Worm (Caenorhabditis elegans) whole organism, L2 larva: Measurements from ENCODE around the gene pxd-1.

Source experiments
- lin-39 ChIP-seq: fragments of 150-350 bp; optimal IDR thresholded peaks from 2 replicates; lab custom pipeline; 2014; ENCODE audit warnings: missing biosample characterization, missing genetic modification reagents, missing genetic modification characterization
- snpc-4 ChIP-seq: fragments of 150-350 bp; optimal IDR thresholded peaks from 2 replicates; lab custom pipeline; 2014; ENCODE audit warnings: missing biosample characterization, missing genetic modification characterization
- unc-62 ChIP-seq: fragments of 150-350 bp; optimal IDR thresholded peaks from 2 replicates; lab custom pipeline; 2014; ENCODE audit warnings: missing biosample characterization, missing genetic modification reagents, missing genetic modification characterization
- zag-1 ChIP-seq: fragments of 150-350 bp; optimal IDR thresholded peaks from 2 replicates; lab custom pipeline; 2014; ENCODE audit warnings: missing biosample characterization, missing genetic modification characterization
- ztf-4 ChIP-seq: fragments of 150-350 bp; optimal IDR thresholded peaks from 2 replicates; lab custom pipeline; 2014; ENCODE audit warnings: missing biosample characterization, missing genetic modification characterization

DNA sequence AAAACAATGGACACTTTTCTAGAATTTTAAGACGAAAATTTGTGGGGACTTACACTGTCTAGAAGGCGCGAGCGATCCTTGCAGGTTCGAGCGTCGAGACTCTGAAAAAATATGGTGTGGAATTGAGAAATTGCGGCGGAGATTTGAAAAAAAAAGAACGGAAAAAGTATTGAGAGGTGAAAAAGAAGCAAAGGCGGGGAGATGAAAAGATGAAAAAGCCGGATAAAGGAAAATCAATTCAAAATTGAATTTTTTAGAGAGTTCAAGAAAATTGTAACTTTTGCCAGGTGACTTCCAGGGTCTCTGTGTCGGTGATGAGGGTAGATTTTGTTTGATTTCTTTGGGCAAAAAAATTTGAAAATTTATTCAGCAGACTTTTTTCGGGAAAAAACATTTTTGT lies 29.7 kb upstream of the pxd-1 start, which contains the start of gene msi-1:
- no peak for TF ChIP-seq lin-39 (tag; lab: Kevin White, UChicago)
- no peak for TF ChIP-seq snpc-4 (tag; lab: Kevin White, UChicago)
- TF ChIP-seq unc-62 (GFP tag; lab: Kevin White, UChicago) = no peak
- TF ChIP-seq zag-1 (tag; lab: Kevin White, UChicago) = no peak
- no peak for TF ChIP-seq ztf-4
